Fruit fly (Drosophila melanogaster) whole organism, embryonic: ENCODE data around the gene GC.

Experiments used
- Ada2b ChIP-seq: fragments of 200-800 bp; sonication (Bioruptor generic); IDR thresholded peaks from 2 replicates; pipeline ENCODE4 v1.3.6; 2022; ENCODE audit warnings: missing biosample characterization, missing genetic modification characterization
- Atf-2 ChIP-seq: fragments of 200-800 bp; sonication (Bioruptor generic); optimal IDR thresholded peaks from 2 replicates; lab custom pipeline; 2016; ENCODE audit warnings: missing biosample characterization, missing genetic modification characterization
- Bteb2 ChIP-seq: fragments of 200-800 bp; sonication (Bioruptor generic); optimal IDR thresholded peaks from 2 replicates; lab custom pipeline; 2016; ENCODE audit warnings: missing biosample characterization, missing genetic modification characterization
- CG1024 ChIP-seq: fragments of 200-800 bp; sonication (Bioruptor generic); IDR thresholded peaks from 2 replicates; pipeline ENCODE4 v1.3.6; 2022; ENCODE audit warnings: missing biosample characterization, missing genetic modification characterization
- CG10274 ChIP-seq: fragments of 200-800 bp; sonication (Bioruptor generic); optimal IDR thresholded peaks from 3 replicates; lab custom pipeline; 2017; ENCODE audit warnings: missing biosample characterization, mild to moderate bottlenecking, missing genetic modification characterization
- CG11456 ChIP-seq: fragments of 200-800 bp; sonication (Bioruptor generic); IDR thresholded peaks from 3 replicates; pipeline ENCODE4 v1.3.6; 2022; ENCODE audit warnings: missing biosample characterization, missing genetic modification characterization
- CG11695 ChIP-seq: fragments of 200-800 bp; sonication (Bioruptor generic); IDR thresholded peaks from 3 replicates; pipeline ENCODE4 v1.3.6; 2022; ENCODE audit warnings: missing biosample characterization, missing genetic modification characterization
- CG12391 ChIP-seq: fragments of 200-800 bp; sonication (Bioruptor generic); optimal IDR thresholded peaks from 3 replicates; lab custom pipeline; 2018; ENCODE audit warnings: missing biosample characterization, mild to moderate bottlenecking, missing genetic modification characterization, moderate library complexity
- CG13287 ChIP-seq: fragments of 200-800 bp; sonication (Bioruptor generic); IDR thresholded peaks from 2 replicates; pipeline ENCODE4 v1.3.6; 2022; ENCODE audit warnings: missing biosample characterization, missing genetic modification characterization; ENCODE audit not compliant: partially characterized antibody
- CG13624 ChIP-seq: fragments of 200-800 bp; sonication (Bioruptor generic); optimal IDR thresholded peaks from 2 replicates; lab custom pipeline; 2016; ENCODE audit warnings: missing biosample characterization, missing genetic modification characterization
- CG1602 ChIP-seq: fragments of 200-800 bp; sonication (Bioruptor generic); optimal IDR thresholded peaks from 3 replicates; lab custom pipeline; 2016; ENCODE audit warnings: missing biosample characterization, missing genetic modification characterization
- CG1647 ChIP-seq: fragments of 200-800 bp; sonication (Bioruptor generic); optimal IDR thresholded peaks from 3 replicates; lab custom pipeline; 2016; ENCODE audit warnings: missing biosample characterization, missing genetic modification characterization
- CG17829 ChIP-seq: fragments of 200-800 bp; optimal IDR thresholded peaks from 2 replicates; lab custom pipeline; 2019; ENCODE audit warnings: missing biosample characterization, mild to moderate bottlenecking, missing genetic modification characterization, moderate library complexity
- CG1792 ChIP-seq: fragments of 200-800 bp; sonication (Bioruptor generic); optimal IDR thresholded peaks from 2 replicates; lab custom pipeline; 2016; ENCODE audit warnings: missing biosample characterization, missing genetic modification characterization
- CG18476 ChIP-seq: fragments of 200-800 bp; sonication (Bioruptor generic); optimal IDR thresholded peaks from 2 replicates; lab custom pipeline; 2016; ENCODE audit warnings: missing biosample characterization, mild to moderate bottlenecking, missing genetic modification characterization
- CG2116 ChIP-seq: fragments of 200-800 bp; sonication (Bioruptor generic); optimal IDR thresholded peaks from 3 replicates; lab custom pipeline; 2018; ENCODE audit warnings: missing biosample characterization, mild to moderate bottlenecking, missing genetic modification characterization
- CG2120 ChIP-seq: fragments of 200-800 bp; sonication (Bioruptor generic); optimal IDR thresholded peaks from 3 replicates; lab custom pipeline; 2016; ENCODE audit warnings: missing biosample characterization, missing genetic modification characterization
- CG30431 ChIP-seq: fragments of 200-800 bp; sonication (Bioruptor generic); optimal IDR thresholded peaks from 2 replicates; lab custom pipeline; 2017; ENCODE audit warnings: missing biosample characterization, missing genetic modification characterization
- CG31388 ChIP-seq: fragments of 200-800 bp; sonication (Bioruptor generic); optimal IDR thresholded peaks from 2 replicates; lab custom pipeline; 2016; ENCODE audit warnings: missing biosample characterization, missing genetic modification characterization
- CG3995 ChIP-seq: fragments of 200-800 bp; sonication (Bioruptor generic); optimal IDR thresholded peaks from 3 replicates; lab custom pipeline; 2016; ENCODE audit warnings: missing biosample characterization, missing genetic modification characterization
- CG43689 ChIP-seq: fragments of 200-800 bp; sonication (Bioruptor generic); IDR thresholded peaks from 2 replicates; pipeline ENCODE4 v1.3.6; 2022; ENCODE audit warnings: missing biosample characterization, missing genetic modification characterization
- CG9797 ChIP-seq: fragments of 200-800 bp; sonication (Bioruptor generic); optimal IDR thresholded peaks from 3 replicates; lab custom pipeline; 2018; ENCODE audit warnings: missing biosample characterization, mild to moderate bottlenecking, missing genetic modification characterization
- CG9932 ChIP-seq: fragments of 200-800 bp; sonication (Bioruptor generic); IDR thresholded peaks from 2 replicates; pipeline ENCODE4 v1.3.6; 2022; ENCODE audit warnings: missing biosample characterization, missing genetic modification characterization
- CkIIα-i1 ChIP-seq: fragments of 200-800 bp; sonication (Bioruptor generic); IDR thresholded peaks from 2 replicates; pipeline ENCODE4 v1.3.6; 2022; ENCODE audit warnings: missing biosample characterization, missing genetic modification characterization
- Dbx ChIP-seq: fragments of 200-800 bp; sonication (Bioruptor generic); IDR thresholded peaks from 3 replicates; pipeline ENCODE4 v1.3.6; 2022; ENCODE audit warnings: missing biosample characterization, missing genetic modification characterization
- Dek ChIP-seq: fragments of 200-800 bp; sonication (Bioruptor generic); optimal IDR thresholded peaks from 3 replicates; lab custom pipeline; 2019; ENCODE audit warnings: missing biosample characterization, mild to moderate bottlenecking, missing genetic modification characterization, moderate library complexity
- Dip3 ChIP-seq: fragments of 200-800 bp; sonication (Bioruptor generic); optimal IDR thresholded peaks from 3 replicates; lab custom pipeline; 2016; ENCODE audit warnings: missing biosample characterization, missing genetic modification characterization
- Doc3 ChIP-seq: fragments of 200-800 bp; sonication (Bioruptor generic); IDR thresholded peaks from 3 replicates; pipeline ENCODE4 v1.3.6; 2022; ENCODE audit warnings: missing biosample characterization, missing genetic modification characterization; ENCODE audit not compliant: partially characterized antibody
- E2f1 ChIP-seq: fragments of 200-800 bp; sonication (Bioruptor generic); IDR thresholded peaks from 2 replicates; pipeline ENCODE4 v1.3.6; 2022; ENCODE audit warnings: missing biosample characterization, missing genetic modification characterization
- Eip74EF ChIP-seq, 2 experiments: fragments of 200-800 bp in 1 of 2; fragments of >200 bp in 1 of 2; sonication (Bioruptor generic) in 1 of 2; optimal IDR thresholded peaks; 2 replicates each; lab custom pipeline; 2017 to 2019; ENCODE audit warnings: missing biosample characterization in 2 of 2, missing genetic modification characterization in 2 of 2, mild to moderate bottlenecking in 1 of 2, moderate library complexity in 1 of 2
- Elba2 ChIP-seq: fragments of 200-800 bp; sonication (Bioruptor generic); optimal IDR thresholded peaks from 3 replicates; lab custom pipeline; 2016; ENCODE audit warnings: missing biosample characterization, missing genetic modification characterization
- Gug ChIP-seq: fragments of 200-800 bp; sonication (Bioruptor generic); IDR thresholded peaks from 4 replicates; pipeline ENCODE4 v1.3.6; 2022; ENCODE audit warnings: missing biosample characterization, missing genetic modification characterization
- HLHmδ ChIP-seq: fragments of 200-800 bp; sonication (Bioruptor generic); optimal IDR thresholded peaks from 2 replicates; lab custom pipeline; 2018; ENCODE audit warnings: missing biosample characterization, mild to moderate bottlenecking, missing genetic modification characterization, moderate library complexity
- Lim3 ChIP-seq: fragments of 200-800 bp; sonication (Bioruptor generic); IDR thresholded peaks from 2 replicates; pipeline ENCODE4 v1.3.6; 2022; ENCODE audit warnings: missing biosample characterization, missing genetic modification characterization
- Neu2 ChIP-seq: fragments of 200-800 bp; sonication (Bioruptor generic); optimal IDR thresholded peaks from 3 replicates; lab custom pipeline; 2016; ENCODE audit warnings: missing biosample characterization, missing genetic modification characterization, borderline replicate concordance
- Nf-YA ChIP-seq: fragments of 200-800 bp; sonication (Bioruptor generic); IDR thresholded peaks from 2 replicates; pipeline ENCODE4 v1.3.6; 2022; ENCODE audit warnings: missing biosample characterization, missing genetic modification characterization
- Poxn ChIP-seq: fragments of 200-800 bp; sonication (Bioruptor generic); IDR thresholded peaks from 2 replicates; pipeline ENCODE4 v1.3.6; 2022; ENCODE audit warnings: missing biosample characterization, missing genetic modification characterization
- al ChIP-seq: fragments of 200-800 bp; sonication (Bioruptor generic); IDR thresholded peaks from 2 replicates; pipeline ENCODE4 v1.3.6; 2022; ENCODE audit warnings: missing biosample characterization, missing genetic modification characterization
- corto ChIP-seq: fragments of 200-800 bp; sonication (Bioruptor generic); optimal IDR thresholded peaks from 2 replicates; lab custom pipeline; 2016; ENCODE audit warnings: missing biosample characterization, mild to moderate bottlenecking, missing genetic modification characterization, moderate library complexity
- emc ChIP-seq: fragments of 200-800 bp; sonication (Bioruptor generic); optimal IDR thresholded peaks from 2 replicates; lab custom pipeline; 2016; ENCODE audit warnings: missing biosample characterization, missing genetic modification characterization
- exex ChIP-seq: fragments of 200-800 bp; sonication (Bioruptor generic); optimal IDR thresholded peaks from 4 replicates; lab custom pipeline; 2018; ENCODE audit warnings: missing biosample characterization, mild to moderate bottlenecking, missing genetic modification characterization, moderate library complexity
- her ChIP-seq: fragments of 200-800 bp; sonication (Bioruptor generic); optimal IDR thresholded peaks from 2 replicates; lab custom pipeline; 2016; ENCODE audit warnings: missing biosample characterization, missing genetic modification characterization
- lola ChIP-seq, 3 experiments: fragments of >200 bp in 2 of 3; fragments of 200-800 bp in 1 of 3; sonication (Bioruptor generic) in 1 of 3; optimal IDR thresholded peaks; 2 replicates each; lab custom pipeline; 2017 to 2019; ENCODE audit warnings: missing biosample characterization in 3 of 3, missing genetic modification characterization in 3 of 3, mild to moderate bottlenecking in 1 of 3, moderate library complexity in 1 of 3
- mld ChIP-seq: fragments of 200-800 bp; sonication (Bioruptor generic); IDR thresholded peaks from 3 replicates; pipeline ENCODE4 v1.3.6; 2022; ENCODE audit warnings: missing biosample characterization, missing genetic modification characterization; ENCODE audit not compliant: partially characterized antibody
- pho ChIP-seq: fragments of 200-800 bp; sonication (Bioruptor generic); optimal IDR thresholded peaks from 2 replicates; lab custom pipeline; 2016; ENCODE audit warnings: missing biosample characterization, missing genetic modification characterization
- pzg ChIP-seq: fragments of 200-800 bp; sonication (Bioruptor generic); optimal IDR thresholded peaks from 3 replicates; lab custom pipeline; 2018; ENCODE audit warnings: missing biosample characterization, mild to moderate bottlenecking, missing genetic modification characterization, moderate library complexity
- sc ChIP-seq, 3 experiments: fragments of >200 bp in 2 of 3; fragments of 200-800 bp in 1 of 3; sonication (Bioruptor generic) in 1 of 3; optimal IDR thresholded peaks; 2 replicates in 2 of 3; 3 replicates in 1 of 3; lab custom pipeline; 2017; ENCODE audit warnings: mild to moderate bottlenecking in 1 of 3, missing biosample characterization in 1 of 3, missing genetic modification characterization in 1 of 3, missing genetic modification reagents in 1 of 3
- sima ChIP-seq: fragments of 200-800 bp; sonication (Bioruptor generic); optimal IDR thresholded peaks from 2 replicates; lab custom pipeline; 2016; ENCODE audit warnings: missing biosample characterization, missing genetic modification characterization
- slou ChIP-seq: fragments of 200-800 bp; sonication (Bioruptor generic); optimal IDR thresholded peaks from 3 replicates; lab custom pipeline; 2016; ENCODE audit warnings: missing biosample characterization, missing genetic modification characterization
- stwl ChIP-seq: fragments of 200-800 bp; sonication (Bioruptor generic); optimal IDR thresholded peaks from 3 replicates; lab custom pipeline; 2018; ENCODE audit warnings: missing biosample characterization, mild to moderate bottlenecking, missing genetic modification characterization, moderate library complexity

GC gene

DNA sequence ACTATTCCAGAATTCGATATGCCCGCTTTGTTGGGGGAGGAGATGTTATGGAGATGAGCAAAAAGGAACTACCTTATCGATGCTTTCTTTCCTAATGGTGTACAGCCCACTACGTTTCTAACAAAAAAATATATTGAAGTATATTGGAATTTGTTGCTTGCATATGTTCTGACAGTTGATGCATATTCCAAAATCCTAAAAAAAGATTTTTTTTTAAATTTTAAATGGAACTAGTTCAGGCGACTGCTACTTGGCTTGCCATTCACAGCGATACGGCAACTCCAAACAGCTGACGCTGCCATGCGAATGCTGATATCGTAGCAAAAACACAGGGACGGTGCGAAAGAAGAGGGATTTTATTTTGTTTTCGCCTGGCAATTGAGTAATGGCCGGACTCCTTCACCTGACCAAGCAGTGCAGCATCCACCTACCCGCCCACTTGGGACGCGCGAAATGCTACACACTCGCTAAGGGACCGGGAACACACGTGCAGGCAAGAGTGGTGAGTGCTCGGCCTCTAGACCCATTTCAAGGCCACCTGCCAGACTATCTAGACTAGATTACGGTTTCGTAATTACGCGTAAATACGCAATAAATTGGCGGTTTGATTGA, 10.9 kb downstream of the GC start, which contains the start of the genes CG13926, ABCB7 and CG33230 (continued):
- TF ChIP-seq CG30431 (no peak), Neu2 (GFP tag; lab: Kevin White, UChicago) (no peak), emc (GFP tag; lab: Kevin White, UChicago) (no peak), CG13624 (GFP tag; lab: Kevin White, UChicago) (peak; percentile 35), CG10274 (GFP tag; lab: Kevin White, UChicago) (peak; percentile 95), her (GFP tag; lab: Kevin White, UChicago) (no peak), Doc3 (0 out of 3 replicates have a peak, but pooled peaks have one; percentile 39), mld (GFP tag; lab: Robert Waterston, UW) (no peak), Ada2b (GFP tag; lab: Robert Waterston, UW) (no peak), CG3995 (GFP tag; lab: Kevin White, UChicago) (peak; percentile 24), slou (GFP tag; lab: Kevin White, UChicago) (no peak), sc (optimal IDR thresholded peaks at IDR 0.05; lab: Kevin White, UChicago) (no peak), sc (GFP tag; optimal IDR thresholded peaks at IDR 0.05; lab: Kevin White, UChicago) (no peak), CG12391 (tag; lab: Kevin White, UChicago) (peak; percentile 55), CG18476 (GFP tag; lab: Kevin White, UChicago) (peak; percentile 20), corto (GFP tag; lab: Kevin White, UChicago) (no peak), pzg (GFP tag; lab: Kevin White, UChicago) (peak; percentile 54), CG1792 (no peak), CG43689 (no peak), exex (tag; lab: Kevin White, UChicago) (peak; percentile 39), sima (GFP tag; lab: Kevin White, UChicago) (no peak), CG1647 (GFP tag; lab: Kevin White, UChicago) (no peak), CG11695 (GFP tag; lab: Robert Waterston, UW) (no peak), CG9797 (GFP tag; lab: Kevin White, UChicago) (no peak), CG2120 (peak; percentile 71), Dbx (GFP tag; lab: Robert Waterston, UW) (0 out of 3 replicates have a peak, but pooled peaks have one; percentile 42), Elba2 (no peak), Gug (GFP tag; lab: Robert Waterston, UW) (peak; percentile 43; the same call in 1 of the 4 replicates), lola (GFP tag; optimal IDR thresholded peaks at IDR 0.05; lab: Kevin White, UChicago) (no peak), CG31388 (GFP tag; lab: Kevin White, UChicago) (no peak), CG2116 (peak; percentile 42), CG9932 (GFP tag; lab: Robert Waterston, UW) (peak; percentile 53; the same call in 1 of the 2 replicates), Nf-YA (GFP tag; lab: Robert Waterston, UW) (no peak), CG13287 (GFP tag; lab: Robert Waterston, UW) (peak; percentile 47; the same call in 1 of the 2 replicates), CG17829 (tag; lab: Kevin White, UChicago) (peak; percentile 34), HLHmδ (no peak), Bteb2 (GFP tag; lab: Kevin White, UChicago) (no peak), Lim3 (GFP tag; lab: Robert Waterston, UW) (no peak), stwl (tag; lab: Kevin White, UChicago) (no peak), CkIIα-i1 (no peak), CG11456 (no peak), al (GFP tag; lab: Robert Waterston, UW) (no peak), CG1602 (no peak), Atf-2 (GFP tag; lab: Kevin White, UChicago) (no peak), Dip3 (GFP tag; lab: Kevin White, UChicago) (peak; percentile 1), Dek (tag; lab: Kevin White, UChicago) (peak; percentile 1), CG1024 (GFP tag; lab: Robert Waterston, UW) (no peak), E2f1 (GFP tag; lab: Robert Waterston, UW) (no peak), Poxn (no peak), pho (no peak), Eip74EF (GFP tag; optimal IDR thresholded peaks at IDR 0.05; lab: Kevin White, UChicago) (no peak)
